Worm (Caenorhabditis elegans): ENCODE results near the gene mrps-11.

DNA sequence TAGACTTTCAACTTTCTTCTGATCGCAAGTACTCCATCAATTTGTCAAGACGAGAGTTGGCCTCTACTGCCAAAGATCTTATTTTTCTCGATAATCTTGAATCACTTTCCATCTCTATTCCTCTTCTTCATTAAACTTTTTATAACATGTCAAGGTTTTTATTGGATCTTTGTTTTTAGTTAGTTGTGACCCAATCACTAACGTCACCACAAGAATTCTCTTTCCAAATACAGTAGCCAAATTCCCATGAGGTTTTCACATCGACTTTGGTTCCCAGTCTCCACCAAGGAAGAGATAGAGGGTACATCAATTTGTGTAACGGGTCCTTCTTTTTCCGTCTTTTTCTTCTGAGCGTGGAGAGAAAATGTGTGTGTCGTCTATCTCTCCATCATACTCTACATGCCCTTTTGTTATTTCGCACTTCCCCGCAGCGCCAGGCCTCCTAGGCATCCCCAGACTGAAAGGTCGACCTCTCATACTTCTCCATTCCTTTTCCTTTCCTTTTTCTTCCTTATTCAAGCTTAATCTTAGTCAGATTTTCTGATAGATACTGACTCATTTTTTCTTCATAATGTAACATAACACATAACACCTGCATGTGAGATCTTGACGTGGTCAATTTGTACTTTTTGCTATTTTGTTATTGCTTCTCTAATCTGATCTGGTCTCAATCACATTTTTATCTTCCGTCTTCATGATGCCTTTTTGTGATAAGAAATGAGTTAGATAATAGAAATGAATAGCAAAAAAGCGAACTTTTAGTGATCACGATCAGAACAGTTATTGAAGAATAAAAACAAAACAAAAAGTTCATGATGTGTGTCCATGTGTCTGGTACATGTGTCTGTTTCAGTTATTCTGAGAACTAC, 44.8 kb upstream of the mrps-11 start:
- no peak for TF ChIP-seq snpc-3.4 (tag; optimal IDR thresholded peaks at IDR 0.05)
- no peak for TF ChIP-seq him-1 (tag; optimal IDR thresholded peaks at IDR 0.05)
- no peak for TF ChIP-seq unc-62 (GFP tag; optimal IDR thresholded peaks at IDR 0.05)
- no peak for TF ChIP-seq repo-1 (tag; optimal IDR thresholded peaks at IDR 0.05)
- no peak for TF ChIP-seq sptf-2 (GFP tag; optimal IDR thresholded peaks at IDR 0.05)
- TF ChIP-seq unc-130 (GFP tag; optimal IDR thresholded peaks at IDR 0.05): no peak
- TF ChIP-seq F37B4.10 (GFP tag; IDR thresholded peaks at IDR 0.05): no peak
- no peak for TF ChIP-seq ekl-4 (GFP tag; IDR thresholded peaks at IDR 0.05)
- TF ChIP-seq T07F8.4 (tag; optimal IDR thresholded peaks at IDR 0.05): no peak
- no peak for TF ChIP-seq F52B5.7 (tag; optimal IDR thresholded peaks at IDR 0.05)
- no peak for TF ChIP-seq attf-3 (GFP tag; conservative IDR thresholded peaks at IDR 0.05)
